Fruit fly (Drosophila melanogaster): Measurements from ENCODE around the gene Sgs7.

The Sgs7 gene

DNA sequence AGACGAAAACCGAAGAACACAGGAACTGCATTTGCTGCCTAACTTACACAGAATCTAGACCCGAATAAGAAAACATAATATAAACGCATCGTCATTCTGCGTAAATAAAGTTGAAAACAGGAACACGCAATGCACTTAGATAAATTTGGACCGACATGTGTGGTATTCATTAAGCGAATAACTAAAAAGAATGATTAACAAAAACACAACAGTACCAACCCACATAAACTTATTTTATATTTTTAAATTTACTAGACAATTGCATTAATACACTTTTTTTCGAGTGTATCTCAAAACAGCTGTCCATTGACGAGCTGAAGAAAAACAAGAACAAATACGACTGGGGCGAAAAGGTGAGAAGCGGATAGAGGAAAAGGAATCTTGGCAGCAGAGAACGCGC lies 44.7 kb downstream of the Sgs7 start (continued):
- TF ChIP-seq Side (GFP tag; optimal IDR thresholded peaks at IDR 0.05): peak; percentile 76
- peak; percentile 37 for TF ChIP-seq crc (GFP tag; optimal IDR thresholded peaks at IDR 0.05)
- peak; percentile 23 for TF ChIP-seq MESR4 (GFP tag; optimal IDR thresholded peaks at IDR 0.05)
- peak; percentile 67 for TF ChIP-seq kah (GFP tag; optimal IDR thresholded peaks at IDR 0.05)
- TF ChIP-seq CG17385 (GFP tag; optimal IDR thresholded peaks at IDR 0.05): peak; percentile 76
- TF ChIP-seq Nf-YC (tag; optimal IDR thresholded peaks at IDR 0.05): peak; percentile 18
- no peak for TF ChIP-seq CG16813 (GFP tag; IDR thresholded peaks at IDR 0.05; ENCODE audit: partially characterized antibody)
- no peak; the same call in 1 of the 2 replicates for TF ChIP-seq Ravus (GFP tag; IDR thresholded peaks at IDR 0.05)
- peak; percentile 84 for TF ChIP-seq Oli (tag; optimal IDR thresholded peaks at IDR 0.05)
- peak; percentile 95 for TF ChIP-seq zen (tag; optimal IDR thresholded peaks at IDR 0.05)
- peak; percentile 66 for TF ChIP-seq pnt (GFP tag; optimal IDR thresholded peaks at IDR 0.05)
- peak; percentile 80 for TF ChIP-seq oc (tag; optimal IDR thresholded peaks at IDR 0.05)
- no peak for TF ChIP-seq hkb (optimal IDR thresholded peaks at IDR 0.05)
- peak; percentile 83 for TF ChIP-seq hkb (GFP tag; IDR thresholded peaks at IDR 0.05)
- peak; percentile 87 for TF ChIP-seq CG16815 (GFP tag; optimal IDR thresholded peaks at IDR 0.05)
- no peak for TF ChIP-seq CG1792 (GFP tag; optimal IDR thresholded peaks at IDR 0.05)
- TF ChIP-seq repo (GFP tag; optimal IDR thresholded peaks at IDR 0.05): peak; percentile 65
- TF ChIP-seq CG12391 (tag; optimal IDR thresholded peaks at IDR 0.05): peak; percentile 90
- TF ChIP-seq CG4360 (GFP tag; IDR thresholded peaks at IDR 0.05): peak; percentile 56; the same call in 1 of the 2 replicates
- TF ChIP-seq Blimp-1 (GFP tag; optimal IDR thresholded peaks at IDR 0.05): peak; percentile 91
- peak; percentile 68; the same call in 1 of the 3 replicates for TF ChIP-seq ase (GFP tag; IDR thresholded peaks at IDR 0.05)
- TF ChIP-seq HmgD (GFP tag; optimal IDR thresholded peaks at IDR 0.05): no peak
- peak; percentile 45 for TF ChIP-seq CG11398 (GFP tag; optimal IDR thresholded peaks at IDR 0.05)
- TF ChIP-seq CG17912 (GFP tag; optimal IDR thresholded peaks at IDR 0.05): no peak
- peak; percentile 64 for TF ChIP-seq ewg (GFP tag; optimal IDR thresholded peaks at IDR 0.05)
- TF ChIP-seq zen2 (GFP tag; IDR thresholded peaks at IDR 0.05; ENCODE audit: partially characterized antibody): no peak
- TF ChIP-seq Xbp1 (GFP tag; optimal IDR thresholded peaks at IDR 0.05): peak; percentile 85
- TF ChIP-seq nom (GFP tag; optimal IDR thresholded peaks at IDR 0.05): peak; percentile 26
- TF ChIP-seq dimm (GFP tag; IDR thresholded peaks at IDR 0.05): no peak
- peak; percentile 60 for TF ChIP-seq CG16863 (GFP tag; optimal IDR thresholded peaks at IDR 0.05)
- TF ChIP-seq CG2712 (tag; optimal IDR thresholded peaks at IDR 0.05): peak; percentile 96
- peak; percentile 36 for TF ChIP-seq CG3163 (GFP tag; optimal IDR thresholded peaks at IDR 0.05)
- TF ChIP-seq CG18599 (GFP tag; optimal IDR thresholded peaks at IDR 0.05): peak; percentile 77
- TF ChIP-seq gro (GFP tag; optimal IDR thresholded peaks at IDR 0.05): no peak
- TF ChIP-seq vnd (GFP tag; IDR thresholded peaks at IDR 0.05; ENCODE audit: partially characterized antibody): no peak

DNA sequence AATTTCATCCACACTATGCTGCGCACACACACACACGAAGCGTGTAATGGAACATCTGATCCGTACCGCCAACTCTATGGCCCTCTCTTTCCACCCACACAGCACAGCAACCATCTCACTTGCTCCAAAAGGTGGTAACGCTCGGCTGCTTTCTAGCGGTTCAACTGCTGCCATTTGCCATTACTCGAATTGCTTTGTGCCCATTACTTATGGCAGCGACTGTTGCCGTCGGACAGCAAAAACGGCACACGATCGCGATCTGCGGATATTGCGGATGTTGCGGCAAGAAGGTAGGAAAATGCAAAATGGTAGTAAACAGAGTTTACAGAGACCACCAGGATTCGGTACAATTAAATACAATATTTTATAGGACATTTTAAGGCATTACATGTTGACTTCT lies 45.1 kb downstream of the Sgs7 start:
- TF ChIP-seq cad (GFP tag; optimal IDR thresholded peaks at IDR 0.05): no peak
- TF ChIP-seq CG33557 (GFP tag; optimal IDR thresholded peaks at IDR 0.05): no peak
- TF ChIP-seq Awh (GFP tag; IDR thresholded peaks at IDR 0.05): no peak
- TF ChIP-seq dimm (GFP tag; IDR thresholded peaks at IDR 0.05): no peak
- peak; percentile 54 for TF ChIP-seq D (optimal IDR thresholded peaks at IDR 0.05)
- no peak for TF ChIP-seq D (GFP tag; optimal IDR thresholded peaks at IDR 0.05)
- TF ChIP-seq CG1832 (GFP tag; optimal IDR thresholded peaks at IDR 0.05): peak; percentile 39
- TF ChIP-seq cg (GFP tag; optimal IDR thresholded peaks at IDR 0.05): peak; percentile 66
- TF ChIP-seq CG34376 (GFP tag; optimal IDR thresholded peaks at IDR 0.05): no peak
- no peak for TF ChIP-seq CG18011 (GFP tag; optimal IDR thresholded peaks at IDR 0.05)
- no peak for TF ChIP-seq CG8290 (GFP tag; optimal IDR thresholded peaks at IDR 0.05)
- TF ChIP-seq CG8290 (tag; optimal IDR thresholded peaks at IDR 0.05): peak in 1 of 2 experiments; percentile 15
- no peak for TF ChIP-seq CG16779 (GFP tag; IDR thresholded peaks at IDR 0.05)
- TF ChIP-seq zen (tag; optimal IDR thresholded peaks at IDR 0.05): no peak
- TF ChIP-seq sr (GFP tag; IDR thresholded peaks at IDR 0.05): peak; percentile 34; the same call in 1 of the 3 replicates
- TF ChIP-seq CG2875 (GFP tag; optimal IDR thresholded peaks at IDR 0.05): no peak
- 0 out of 4 replicates have a peak, but pooled peaks have one; percentile 35 for TF ChIP-seq Dll (GFP tag; IDR thresholded peaks at IDR 0.05; ENCODE audit: partially characterized antibody)
- no peak for TF ChIP-seq CG6854 (GFP tag; optimal IDR thresholded peaks at IDR 0.05)
- no peak for TF ChIP-seq sc (optimal IDR thresholded peaks at IDR 0.05)
- no peak for TF ChIP-seq sc (GFP tag; optimal IDR thresholded peaks at IDR 0.05)
